Fruit fly (Drosophila melanogaster): ENCODE measurements around the gene PIG-T.

Gene PIG-T

DNA sequence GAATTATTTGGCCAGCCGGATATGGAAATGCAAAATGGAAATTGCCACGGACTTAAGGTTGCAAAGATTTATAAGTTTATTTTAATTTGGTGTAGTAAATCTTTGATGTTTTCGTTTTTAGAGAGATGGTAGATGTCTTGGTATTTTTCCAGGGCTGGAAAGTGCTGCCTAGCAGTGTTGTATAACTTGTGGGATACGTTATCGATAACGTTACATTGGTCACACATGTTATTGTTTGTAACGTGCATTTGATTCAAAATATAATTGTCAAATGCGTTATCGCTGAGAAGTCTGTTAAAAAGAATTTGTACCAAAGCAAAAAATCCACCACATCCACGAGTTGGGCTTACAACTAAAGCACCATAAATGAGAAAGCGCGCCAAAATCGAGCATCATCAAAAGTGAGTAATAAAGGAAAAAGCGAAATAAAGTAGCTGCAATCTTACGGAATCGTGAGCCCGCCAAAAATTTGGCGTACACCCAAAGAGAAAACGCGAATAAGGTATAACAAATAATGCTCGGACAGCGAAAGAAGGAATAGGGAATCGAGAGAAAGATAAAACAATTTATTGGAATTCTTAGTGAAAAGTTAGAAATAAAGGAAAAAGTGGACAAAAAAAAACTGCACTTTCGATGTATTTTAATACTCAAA lies at the start of gene PIG-T:
Gene PIG-T, minus strand, starts transcription at position 140 of the 652 bp plus-strand sequence.
- peak; percentile 14 for TF ChIP-seq CG17801 (GFP tag; optimal IDR thresholded peaks at IDR 0.05; ENCODE audit: partially characterized antibody)

DNA sequence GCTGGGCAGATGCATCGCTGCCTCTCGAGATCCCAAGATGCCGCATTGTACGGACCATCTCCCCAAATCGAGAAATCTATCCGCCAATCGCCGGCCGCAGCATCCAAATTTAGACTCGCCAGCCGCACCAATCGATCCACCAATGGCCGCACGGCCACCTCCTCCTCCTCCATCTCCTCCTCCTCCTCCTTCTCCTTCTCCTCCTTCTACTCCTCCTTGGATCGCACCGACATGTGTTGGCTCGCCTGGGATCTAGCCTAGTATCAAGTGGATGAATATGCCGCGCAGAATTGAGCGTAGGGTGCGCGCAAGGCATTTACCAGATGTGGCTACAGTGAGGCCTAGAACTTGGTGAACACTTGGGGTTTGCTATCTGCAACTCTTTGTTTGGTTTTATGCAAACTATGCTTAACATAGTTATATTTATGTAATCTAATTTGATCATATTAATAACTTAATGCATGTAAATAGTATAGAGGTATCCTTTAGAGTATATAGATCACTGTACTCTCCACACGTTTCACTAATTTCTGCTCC lies 48.0 kb upstream of the PIG-T start, which contains the start of gene org-1:
Gene org-1, minus strand, starts transcription at position 51 of the 537 bp plus-strand sequence.
- TF ChIP-seq CG17801 (GFP tag; optimal IDR thresholded peaks at IDR 0.05; ENCODE audit: partially characterized antibody) = peak; percentile 89

DNA sequence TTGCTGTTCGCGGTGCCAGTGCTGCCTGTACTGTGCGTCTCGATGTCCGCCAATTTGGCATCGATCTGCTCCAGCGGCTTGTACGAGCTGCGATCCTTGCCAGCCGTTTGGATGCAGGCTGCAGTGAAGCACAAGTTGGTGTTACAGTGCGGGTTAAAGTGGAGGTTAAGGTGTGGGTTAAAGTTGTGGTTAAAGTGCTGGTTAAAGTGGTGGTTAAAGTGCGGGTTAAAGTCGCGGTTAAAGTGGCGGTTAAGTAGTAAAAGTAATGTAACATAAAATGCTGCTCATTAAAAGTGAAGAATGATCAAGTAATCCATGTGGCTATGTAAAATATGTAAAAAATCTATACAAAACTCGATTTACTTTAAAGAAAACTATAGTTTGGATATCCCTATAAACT lies 45.1 kb upstream of the PIG-T start:
- TF ChIP-seq CG17801 (GFP tag; optimal IDR thresholded peaks at IDR 0.05; ENCODE audit: partially characterized antibody) = no peak

DNA sequence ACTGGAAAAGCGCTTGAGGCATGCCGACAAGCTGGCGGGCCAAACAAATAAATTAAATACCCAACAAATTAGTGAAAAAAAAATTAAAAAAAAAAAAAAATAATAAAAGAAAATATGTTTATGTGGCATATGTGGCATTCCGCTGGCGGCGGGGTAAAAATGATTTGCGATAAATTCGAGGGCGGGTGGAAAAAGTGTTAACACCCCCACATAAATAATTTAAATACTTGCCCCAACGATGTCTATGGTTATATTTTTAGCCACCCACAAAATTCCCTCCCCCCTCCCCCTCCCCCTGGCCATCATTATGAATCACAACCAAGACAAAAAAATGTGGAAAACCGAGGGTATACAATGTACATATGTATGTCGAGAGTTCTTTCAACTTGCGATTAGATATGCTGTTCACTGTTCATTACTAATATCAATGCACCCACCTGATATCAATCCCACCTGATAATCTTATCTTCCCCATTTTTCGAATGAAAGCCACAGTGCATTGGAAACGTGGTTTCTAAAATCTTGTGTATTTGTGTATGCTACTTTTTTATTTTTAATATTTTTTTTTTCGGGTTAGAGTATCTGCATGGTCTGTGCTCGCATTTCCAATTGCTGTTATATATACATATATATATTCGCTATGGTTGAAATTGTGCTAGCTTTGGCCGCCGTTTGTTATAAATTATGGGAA lies 43.3 kb upstream of the PIG-T start:
- TF ChIP-seq CG17801 (GFP tag; optimal IDR thresholded peaks at IDR 0.05; ENCODE audit: partially characterized antibody) = no peak

DNA sequence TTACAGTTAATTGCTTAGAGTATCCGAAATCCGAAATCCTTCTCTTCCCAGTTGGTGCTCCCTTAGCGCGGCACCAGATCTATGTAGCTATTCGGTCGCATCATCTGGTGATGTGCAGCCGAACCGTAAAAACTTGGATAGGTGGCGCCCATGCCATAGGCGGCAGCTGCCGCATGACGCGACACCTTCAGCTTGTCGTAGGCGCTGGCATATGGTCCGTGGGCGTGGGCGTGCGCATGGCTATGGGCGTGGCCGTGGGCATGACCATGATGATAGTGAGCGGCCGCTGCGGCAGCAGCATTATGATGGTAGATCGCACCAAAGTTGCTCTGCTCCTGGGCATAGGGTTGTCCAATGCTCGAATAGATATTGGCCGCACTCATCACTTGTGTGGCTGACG lies 41.1 kb upstream of the PIG-T start:
- no peak for TF ChIP-seq CG17801 (GFP tag; optimal IDR thresholded peaks at IDR 0.05; ENCODE audit: partially characterized antibody)

DNA sequence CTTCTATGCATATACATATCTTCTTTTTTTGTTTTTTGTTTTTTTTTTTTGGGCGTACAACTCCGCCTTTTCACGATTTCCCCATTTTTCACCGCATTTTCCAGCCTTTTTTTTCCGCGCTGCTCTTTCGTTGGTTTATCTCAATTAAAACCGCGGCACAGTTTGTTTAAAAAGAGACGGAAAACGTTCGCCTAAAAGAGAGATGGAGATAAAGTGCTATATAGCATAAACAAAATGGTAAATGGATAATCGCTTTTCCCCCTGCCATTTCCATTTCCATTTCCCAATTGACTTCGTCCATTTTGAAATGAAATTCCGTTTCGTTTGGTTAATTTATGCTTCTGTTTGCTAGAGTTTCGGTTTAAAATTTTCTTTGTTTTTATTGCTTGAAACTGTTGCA lies 40.1 kb upstream of the PIG-T start:
- no peak for TF ChIP-seq CG17801 (GFP tag; optimal IDR thresholded peaks at IDR 0.05; ENCODE audit: partially characterized antibody)

DNA sequence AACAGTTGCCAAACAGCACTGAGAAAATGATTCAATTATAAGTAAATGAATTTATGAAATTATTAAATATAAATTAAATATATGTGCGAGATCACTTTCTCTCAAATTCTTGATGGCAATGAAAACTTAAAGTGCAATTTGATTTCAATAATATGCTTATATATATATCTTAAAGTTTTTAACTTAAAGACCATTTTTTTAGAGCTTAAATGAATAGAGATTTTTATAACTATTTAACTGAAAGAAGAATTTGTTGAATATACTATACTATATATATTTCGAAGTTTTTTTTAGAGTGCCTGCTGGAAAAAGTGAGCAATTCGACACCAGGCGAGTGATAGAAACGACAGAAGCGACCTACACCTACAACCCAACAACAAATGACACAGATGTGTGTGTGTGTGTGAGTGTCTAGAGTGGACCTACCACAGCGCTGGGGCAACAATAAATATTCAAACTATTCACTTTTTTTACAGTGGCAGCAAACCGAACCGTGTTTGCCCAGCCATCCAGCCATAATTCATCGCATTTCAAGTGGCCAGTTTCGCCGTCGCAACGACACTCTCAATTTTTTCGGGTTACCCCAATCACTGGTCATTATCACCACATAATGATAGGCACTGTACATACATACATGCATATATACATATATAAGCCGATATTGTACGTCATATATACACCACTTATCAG lies 38.0 kb upstream of the PIG-T start:
- TF ChIP-seq CG17801 (GFP tag; optimal IDR thresholded peaks at IDR 0.05; ENCODE audit: partially characterized antibody) = peak; percentile 9

DNA sequence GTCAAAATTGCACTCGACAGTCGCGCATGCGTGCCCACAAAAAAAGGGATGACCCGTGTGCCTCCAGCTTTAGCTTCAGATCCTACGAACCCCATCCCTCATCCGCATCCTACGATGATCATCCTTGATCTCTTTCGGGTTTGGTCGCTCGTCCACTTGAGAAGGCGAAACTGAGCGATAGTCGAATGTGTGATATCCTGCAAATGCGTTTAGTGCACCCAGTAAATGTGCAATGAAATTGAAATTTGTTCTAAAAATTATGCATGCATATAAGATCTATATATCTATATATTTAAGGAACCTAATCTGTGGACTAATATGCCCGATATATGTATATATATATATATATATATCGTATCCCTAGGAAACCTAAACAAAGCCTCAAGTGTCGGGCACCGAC lies 37.2 kb upstream of the PIG-T start:
- no peak for TF ChIP-seq CG17801 (GFP tag; optimal IDR thresholded peaks at IDR 0.05; ENCODE audit: partially characterized antibody)

DNA sequence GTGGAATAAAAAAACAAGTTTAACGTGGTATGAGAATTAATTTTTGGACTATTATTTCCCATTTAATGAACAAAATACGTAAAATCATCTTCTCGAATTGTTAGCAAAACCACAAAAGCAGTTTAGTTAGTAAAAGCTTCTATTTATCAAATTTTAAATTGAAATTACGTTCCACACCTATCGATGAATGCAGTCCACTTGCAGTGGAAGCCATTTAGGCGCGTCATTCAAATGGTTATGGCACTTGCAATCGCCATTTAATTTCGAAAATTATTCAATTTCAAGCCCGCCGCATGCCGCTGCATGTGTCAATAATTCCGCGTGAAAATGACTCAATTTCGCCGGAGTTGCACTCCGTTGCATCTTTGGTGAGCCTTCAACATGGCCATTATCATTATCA lies 35.8 kb upstream of the PIG-T start:
- TF ChIP-seq CG17801 (GFP tag; optimal IDR thresholded peaks at IDR 0.05; ENCODE audit: partially characterized antibody) = no peak

DNA sequence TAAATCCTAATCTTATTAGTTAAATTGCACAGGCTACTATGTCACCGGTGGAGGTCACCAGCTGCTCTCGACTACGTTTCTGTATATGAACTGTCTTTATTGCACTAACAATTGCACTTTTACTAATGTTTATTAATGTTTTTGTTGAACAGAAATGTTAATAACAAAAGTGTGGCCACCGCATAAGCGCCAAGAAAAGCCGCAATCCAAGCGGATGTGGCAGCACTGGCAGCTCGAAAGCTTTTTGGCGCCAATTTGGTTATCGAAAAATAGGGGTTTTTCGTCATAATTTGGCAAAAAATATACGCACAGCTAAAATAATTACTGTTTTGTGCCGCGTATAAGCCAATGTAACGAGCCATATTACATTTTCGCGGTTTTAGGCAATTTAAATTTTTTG lies 35.1 kb upstream of the PIG-T start, which contains the start of gene CG12123:
Gene CG12123, minus strand, starts transcription at position 188 of the 400 bp plus-strand sequence.
- no peak for TF ChIP-seq CG17801 (GFP tag; optimal IDR thresholded peaks at IDR 0.05; ENCODE audit: partially characterized antibody)

DNA sequence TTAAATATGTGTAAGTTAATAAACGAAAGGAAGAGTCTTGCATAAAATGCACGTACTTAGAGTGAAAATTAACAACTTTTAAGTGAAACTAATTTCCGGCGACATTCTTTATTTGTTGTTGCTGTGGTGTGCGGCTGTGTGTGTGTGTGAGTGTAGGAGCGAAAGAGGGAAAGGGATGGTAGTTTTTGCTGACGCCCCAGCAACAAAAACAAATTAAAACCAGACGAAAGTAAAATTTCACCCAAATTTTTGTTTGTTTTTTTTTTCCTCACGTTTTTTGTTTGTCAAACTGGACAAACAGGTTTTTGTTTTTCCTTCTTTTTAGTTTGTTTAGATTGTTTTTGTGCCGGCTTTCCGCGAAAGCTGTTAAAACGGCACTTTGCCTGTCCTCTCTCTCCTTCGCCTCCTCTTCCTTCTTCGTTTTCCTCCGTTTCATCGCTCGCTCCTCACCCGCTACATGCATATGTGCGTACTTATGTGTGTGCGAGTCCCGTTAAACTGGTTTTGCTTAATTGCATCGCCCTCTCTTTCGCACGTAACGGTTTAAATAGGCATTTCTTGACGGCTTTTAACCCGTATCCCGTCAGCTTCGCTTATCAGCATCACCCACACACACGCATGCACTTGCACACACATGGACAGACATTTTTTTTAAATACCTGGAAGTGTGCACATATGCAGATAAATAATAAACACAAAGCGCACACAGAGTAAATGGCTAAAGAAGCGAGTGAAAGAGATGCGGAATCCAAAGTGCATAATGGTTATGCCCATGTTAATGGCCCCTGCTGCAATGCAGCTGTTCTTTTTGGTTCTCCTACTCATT lies 30.4 kb upstream of the PIG-T start, which contains the start of gene Miga:
Gene Miga, minus strand, starts transcription at position 536 of the 826 bp plus-strand sequence.
- TF ChIP-seq CG17801 (GFP tag; optimal IDR thresholded peaks at IDR 0.05; ENCODE audit: partially characterized antibody) = peak; percentile 50

DNA sequence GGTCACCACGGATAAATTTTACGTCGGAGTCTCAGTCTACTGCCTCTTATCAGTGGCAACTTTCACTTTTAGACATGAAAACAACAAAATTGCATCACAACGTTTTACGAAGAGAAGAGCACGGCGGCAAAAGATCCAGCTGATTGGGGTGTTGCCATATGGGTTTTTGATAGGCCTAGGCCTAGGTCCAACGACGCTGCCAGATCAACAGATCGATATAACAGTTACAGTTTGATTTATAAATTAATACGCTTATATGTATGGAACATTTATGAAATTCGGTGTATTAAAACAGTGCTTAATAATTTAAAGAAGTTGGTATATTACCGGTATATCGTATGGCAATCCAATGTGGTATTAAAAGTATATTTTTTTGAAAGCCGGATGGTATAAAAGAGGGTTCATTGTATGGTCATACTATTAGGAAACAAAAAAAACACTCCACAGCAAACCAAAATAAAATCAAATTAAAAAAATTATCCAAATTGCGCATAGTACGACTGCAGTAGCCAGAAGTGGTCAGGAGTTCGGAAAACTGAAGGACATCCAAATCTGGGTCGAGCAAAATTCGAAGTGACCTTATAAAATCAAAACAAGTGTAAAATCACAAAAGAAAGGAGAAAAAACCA lies 29.7 kb upstream of the PIG-T start, which contains the start of gene CG1440:
Gene CG1440, plus strand, starts transcription at position 402 of the 629 bp plus-strand sequence.
- peak; percentile 89 for TF ChIP-seq CG17801 (GFP tag; optimal IDR thresholded peaks at IDR 0.05; ENCODE audit: partially characterized antibody)

DNA sequence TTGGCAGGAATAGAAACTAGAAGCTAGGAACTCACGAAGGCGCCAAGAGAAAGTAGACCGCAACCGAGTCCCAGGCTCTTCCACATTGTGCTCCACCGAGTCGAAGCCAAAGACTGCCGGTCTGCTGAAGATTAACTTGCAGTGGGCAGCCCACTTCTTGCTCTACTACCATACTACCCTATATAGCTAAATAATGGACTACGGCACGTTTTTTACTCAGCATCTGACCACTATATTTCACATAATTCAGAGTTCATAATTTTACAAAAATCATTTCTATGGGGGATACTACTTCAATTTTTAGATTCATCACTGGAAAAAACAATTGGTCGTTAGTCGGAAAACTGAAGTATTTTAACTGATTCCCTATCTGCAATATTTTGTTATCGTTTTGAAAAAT lies 26.6 kb upstream of the PIG-T start, which contains the start of gene CG32712:
Gene CG32712, minus strand, starts transcription at position 101 of the 400 bp plus-strand sequence.
- TF ChIP-seq CG17801 (GFP tag; optimal IDR thresholded peaks at IDR 0.05; ENCODE audit: partially characterized antibody) = no peak

DNA sequence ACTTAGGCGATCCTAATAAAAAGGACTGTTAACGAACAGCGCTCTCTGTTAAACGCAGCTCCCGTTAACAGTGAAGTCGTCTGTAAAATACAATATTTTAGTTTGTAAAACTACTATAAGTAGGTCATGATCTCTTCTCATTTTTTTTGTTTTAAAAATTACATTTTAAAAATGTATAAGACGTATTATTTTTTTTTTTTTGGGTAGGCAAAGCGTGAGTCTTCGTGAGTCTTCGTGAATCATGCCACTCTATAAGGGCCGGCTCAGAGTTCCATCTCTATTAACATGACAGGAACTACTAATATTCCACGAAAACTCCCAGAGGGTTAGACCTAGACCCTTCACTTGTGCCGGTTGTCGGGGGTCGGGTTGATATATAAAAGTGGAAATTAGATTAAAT lies 15.6 kb upstream of the PIG-T start:
- TF ChIP-seq CG17801 (GFP tag; optimal IDR thresholded peaks at IDR 0.05; ENCODE audit: partially characterized antibody) = no peak
